Fruit fly (Drosophila melanogaster) whole organism, adult: ENCODE results near the gene CG6678.

Experiments used
- CG11617 ChIP-seq: fragments of 200-800 bp; sonication (Bioruptor generic); optimal IDR thresholded peaks from 2 replicates; lab custom pipeline; 2017; ENCODE audit warnings: mild to moderate bottlenecking, missing biosample characterization, missing genetic modification reagents, missing genetic modification characterization
- CG12768 ChIP-seq: fragments of 200-800 bp; sonication (Bioruptor generic); optimal IDR thresholded peaks from 2 replicates; lab custom pipeline; 2017; ENCODE audit warnings: missing biosample characterization, missing genetic modification characterization, mild to moderate bottlenecking, moderate library complexity, missing genetic modification reagents
- CG14711 ChIP-seq: fragments of 200-800 bp; sonication (Bioruptor generic); optimal IDR thresholded peaks from 2 replicates; lab custom pipeline; 2018; ENCODE audit warnings: missing biosample characterization, mild to moderate bottlenecking, missing genetic modification characterization, moderate library complexity
- CG1620 ChIP-seq: fragments of 200-800 bp; sonication (Bioruptor generic); optimal IDR thresholded peaks from 2 replicates; lab custom pipeline; 2016; ENCODE audit warnings: missing biosample characterization, missing genetic modification characterization
- CG33017 ChIP-seq: fragments of 200-800 bp; sonication (Bioruptor generic); optimal IDR thresholded peaks from 2 replicates; lab custom pipeline; 2018; ENCODE audit warnings: missing biosample characterization, mild to moderate bottlenecking, missing genetic modification characterization, moderate library complexity
- CG5204 ChIP-seq: fragments of 200-800 bp; sonication (Bioruptor generic); optimal IDR thresholded peaks from 2 replicates; lab custom pipeline; 2016; ENCODE audit warnings: missing biosample characterization, missing genetic modification characterization
- CG7045 ChIP-seq: fragments of 200-800 bp; sonication (Bioruptor generic); optimal IDR thresholded peaks from 2 replicates; lab custom pipeline; 2017; ENCODE audit warnings: missing biosample characterization, mild to moderate bottlenecking, missing genetic modification characterization
- CG7101 ChIP-seq: fragments of 200-800 bp; sonication (Bioruptor generic); optimal IDR thresholded peaks from 2 replicates; lab custom pipeline; 2018; ENCODE audit warnings: missing biosample characterization, mild to moderate bottlenecking, missing genetic modification characterization, moderate library complexity
- Clk ChIP-seq: fragments of 200-800 bp; sonication (Bioruptor generic); optimal IDR thresholded peaks from 2 replicates; lab custom pipeline; 2017; ENCODE audit warnings: missing biosample characterization, missing genetic modification characterization
- Crg-1 ChIP-seq: fragments of 200-800 bp; sonication (Bioruptor generic); optimal IDR thresholded peaks from 2 replicates; lab custom pipeline; 2016; ENCODE audit warnings: missing biosample characterization, missing genetic modification characterization
- Hr96 ChIP-seq: fragments of 200-800 bp; sonication (Bioruptor generic); optimal IDR thresholded peaks from 2 replicates; lab custom pipeline; 2016; ENCODE audit warnings: missing biosample characterization, missing genetic modification characterization
- Mnt ChIP-seq: fragments of 200-800 bp; sonication (Bioruptor generic); optimal IDR thresholded peaks from 2 replicates; lab custom pipeline; 2016; ENCODE audit warnings: missing biosample characterization, mild to moderate bottlenecking, missing genetic modification characterization
- bab1 ChIP-seq: fragments of 200-800 bp; sonication (Bioruptor generic); optimal IDR thresholded peaks from 3 replicates; lab custom pipeline; 2019; ENCODE audit warnings: missing biosample characterization, mild to moderate bottlenecking, missing genetic modification characterization, moderate library complexity
- cic ChIP-seq: fragments of 200-800 bp; sonication (Bioruptor generic); optimal IDR thresholded peaks from 2 replicates; lab custom pipeline; 2017; ENCODE audit warnings: missing biosample characterization, mild to moderate bottlenecking, missing genetic modification characterization, moderate library complexity
- cnc ChIP-seq, 2 experiments: fragments of >200 bp; optimal IDR thresholded peaks; 2 replicates each; lab custom pipeline; 2017
- kay ChIP-seq: fragments of 200-800 bp; sonication (Bioruptor generic); peaks from one replicate; lab custom pipeline; 2016; ENCODE audit warnings: missing biosample characterization, missing genetic modification characterization, borderline replicate concordance
- ovo ChIP-seq: fragments of 200-800 bp; sonication (Bioruptor generic); optimal IDR thresholded peaks from 2 replicates; lab custom pipeline; 2016; ENCODE audit warnings: missing biosample characterization, missing genetic modification characterization
- pad ChIP-seq: fragments of 200-800 bp; sonication (Bioruptor generic); optimal IDR thresholded peaks from 3 replicates; lab custom pipeline; 2017; ENCODE audit warnings: missing biosample characterization, missing genetic modification characterization, mild to moderate bottlenecking, moderate library complexity, missing genetic modification reagents
- tj ChIP-seq: fragments of 200-800 bp; sonication (Bioruptor generic); optimal IDR thresholded peaks from 3 replicates; lab custom pipeline; 2017; ENCODE audit warnings: missing biosample characterization, mild to moderate bottlenecking, missing genetic modification characterization, moderate library complexity
- toe ChIP-seq: fragments of 200-800 bp; sonication (Bioruptor generic); optimal IDR thresholded peaks from 2 replicates; lab custom pipeline; 2016; ENCODE audit warnings: missing biosample characterization, missing genetic modification characterization

CG6678 gene

DNA sequence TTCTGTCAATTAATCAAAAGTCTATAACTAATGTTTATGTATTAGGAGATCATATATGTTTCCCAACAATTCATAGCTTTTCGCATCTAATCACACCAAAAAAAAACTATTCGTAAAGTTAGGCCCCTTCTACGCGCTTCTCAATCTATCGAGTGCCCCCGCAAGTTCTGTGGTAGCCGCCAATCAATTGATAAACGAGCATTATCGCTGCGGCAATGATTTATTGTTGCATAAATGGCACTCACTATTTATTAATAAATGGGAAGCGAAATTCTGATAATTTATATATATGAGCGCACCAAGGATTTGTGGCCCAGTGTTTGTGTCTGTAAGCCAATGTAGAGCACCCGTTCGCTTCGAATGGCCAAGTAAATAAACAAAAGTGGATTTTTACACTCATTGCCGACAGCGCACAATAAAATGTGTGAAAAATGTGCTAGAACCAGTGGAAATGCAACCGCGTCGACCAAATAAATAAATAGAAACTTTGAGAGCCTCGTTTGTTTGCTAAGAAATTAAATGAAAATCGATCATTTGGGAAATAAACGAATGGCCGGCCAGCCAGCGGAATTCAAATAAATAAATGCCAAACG lies 15.4 kb upstream of the CG6678 start:
- TF ChIP-seq Clk (GFP tag; lab: Kevin White, UChicago) (no peak), CG11617 (GFP tag; lab: Kevin White, UChicago) (no peak), Crg-1 (no peak), CG33017 (tag; lab: Kevin White, UChicago) (no peak), CG5204 (GFP tag; lab: Kevin White, UChicago) (no peak), ovo (GFP tag; lab: Kevin White, UChicago) (no peak), cnc (optimal IDR thresholded peaks at IDR 0.05; lab: Kevin White, UChicago) (no peak), Hr96 (GFP tag; lab: Kevin White, UChicago) (no peak), bab1 (no peak), CG7101 (no peak), cic (GFP tag; lab: Kevin White, UChicago) (peak; percentile 52), toe (GFP tag; lab: Kevin White, UChicago) (no peak), tj (GFP tag; lab: Kevin White, UChicago) (no peak), pad (no peak), kay (peak; percentile 72)

DNA sequence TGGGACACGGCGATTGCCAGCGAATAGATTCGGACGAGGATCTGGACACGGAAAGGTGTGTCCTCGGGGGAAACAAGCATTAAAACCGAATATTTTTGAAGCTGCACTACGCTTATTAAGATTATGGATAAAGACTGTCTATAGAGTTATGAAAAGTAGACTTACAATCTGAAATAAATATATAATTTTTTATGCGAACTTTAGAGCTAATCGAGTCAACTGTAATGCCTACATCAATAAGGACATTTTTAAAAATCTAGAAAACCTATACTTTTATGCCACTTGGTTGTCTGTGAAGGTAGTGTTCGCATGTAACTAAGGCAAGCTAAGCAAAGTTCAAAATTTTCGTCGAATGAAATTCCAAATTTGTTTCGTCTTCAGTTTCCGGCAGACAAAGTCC lies 13.4 kb upstream of the CG6678 start, which contains the start of gene CG31178:
CG31178 (plus strand) TSS at position 301 of the 400 bp plus-strand sequence.
- TF ChIP-seq toe (GFP tag; lab: Kevin White, UChicago) (no peak), cic (GFP tag; lab: Kevin White, UChicago) (no peak), cnc (optimal IDR thresholded peaks at IDR 0.05; lab: Kevin White, UChicago) (no peak), kay (peak; percentile 34), tj (GFP tag; lab: Kevin White, UChicago) (no peak), CG11617 (GFP tag; lab: Kevin White, UChicago) (no peak)

DNA sequence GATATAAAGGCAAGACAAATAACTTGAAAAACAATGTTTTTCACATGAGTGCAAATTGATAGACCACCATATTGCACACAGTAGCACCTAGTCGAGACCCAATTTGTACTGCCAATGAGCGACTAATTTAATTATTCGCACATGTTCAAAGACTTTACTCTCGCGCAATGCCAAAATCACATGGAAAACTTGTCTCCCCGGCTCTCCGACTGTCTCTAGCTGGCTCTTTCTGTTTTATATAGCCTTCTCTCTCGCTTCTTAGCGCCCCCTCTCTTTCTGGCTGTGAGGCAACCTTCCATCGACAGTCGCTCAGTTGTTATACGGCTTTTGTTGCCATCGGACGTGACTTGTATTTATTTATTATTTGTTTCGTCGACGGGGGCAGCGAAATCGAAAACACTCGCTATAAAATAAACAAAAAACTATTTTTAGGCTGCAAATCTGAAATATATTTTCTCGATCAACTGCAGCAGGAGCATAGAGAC lies 11.8 kb upstream of the CG6678 start, which contains the start of gene CG6656:
CG6656 (plus strand) TSS at position 312 of the 485 bp plus-strand sequence.
- no peak for TF ChIP-seq CG1620 (GFP tag; lab: Kevin White, UChicago)
- peak; percentile 58 for TF ChIP-seq Hr96 (GFP tag; lab: Kevin White, UChicago)
- peak; percentile 17 for TF ChIP-seq CG7045 (GFP tag; lab: Kevin White, UChicago)
- peak; percentile 8 for TF ChIP-seq CG11617 (GFP tag; lab: Kevin White, UChicago)
- no peak for TF ChIP-seq Crg-1
- no peak for TF ChIP-seq cnc (optimal IDR thresholded peaks at IDR 0.05; lab: Kevin White, UChicago)
- TF ChIP-seq tj (GFP tag; lab: Kevin White, UChicago), result no peak
- no peak for TF ChIP-seq CG7101
- TF ChIP-seq kay, result no peak
- TF ChIP-seq ovo (GFP tag; lab: Kevin White, UChicago), result no peak
- TF ChIP-seq Mnt, result peak; percentile 90
- peak; percentile 22 for TF ChIP-seq CG12768 (GFP tag; lab: Kevin White, UChicago)
- no peak for TF ChIP-seq toe (GFP tag; lab: Kevin White, UChicago)
- TF ChIP-seq cic (GFP tag; lab: Kevin White, UChicago), result peak; percentile 9
- TF ChIP-seq CG14711, result peak; percentile 28
- TF ChIP-seq pad, result no peak
- TF ChIP-seq bab1, result peak; percentile 5
- TF ChIP-seq Clk (GFP tag; lab: Kevin White, UChicago), result no peak
- TF ChIP-seq CG5204 (GFP tag; lab: Kevin White, UChicago), result no peak
- TF ChIP-seq CG33017 (tag; lab: Kevin White, UChicago), result peak; percentile 12

DNA sequence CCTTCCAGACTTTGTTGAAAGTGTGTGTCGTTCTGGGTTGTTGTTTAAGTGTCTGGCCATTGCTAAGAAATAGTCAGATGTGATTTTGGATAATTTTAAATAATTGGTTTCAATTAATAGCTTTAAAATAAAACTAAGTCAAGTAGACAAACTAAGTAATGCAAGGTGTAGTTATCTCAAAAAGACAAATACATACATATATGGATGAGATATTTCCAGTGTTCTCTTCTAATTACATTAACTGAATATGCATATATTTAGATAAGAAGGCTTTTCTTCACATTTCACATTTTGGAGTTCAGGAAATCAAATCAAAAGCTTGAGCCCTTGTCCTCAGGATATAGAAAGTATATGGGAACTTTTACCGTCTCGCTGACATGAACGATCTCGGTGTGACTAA lies 9.2 kb upstream of the CG6678 start, which contains the start of gene P5CDh2:
P5CDh2 (plus strand) TSS at position 301 of the 400 bp plus-strand sequence.
- TF ChIP-seq CG7101 (no peak), tj (GFP tag; lab: Kevin White, UChicago) (no peak), pad (no peak), CG7045 (GFP tag; lab: Kevin White, UChicago) (no peak), Clk (GFP tag; lab: Kevin White, UChicago) (no peak)

DNA sequence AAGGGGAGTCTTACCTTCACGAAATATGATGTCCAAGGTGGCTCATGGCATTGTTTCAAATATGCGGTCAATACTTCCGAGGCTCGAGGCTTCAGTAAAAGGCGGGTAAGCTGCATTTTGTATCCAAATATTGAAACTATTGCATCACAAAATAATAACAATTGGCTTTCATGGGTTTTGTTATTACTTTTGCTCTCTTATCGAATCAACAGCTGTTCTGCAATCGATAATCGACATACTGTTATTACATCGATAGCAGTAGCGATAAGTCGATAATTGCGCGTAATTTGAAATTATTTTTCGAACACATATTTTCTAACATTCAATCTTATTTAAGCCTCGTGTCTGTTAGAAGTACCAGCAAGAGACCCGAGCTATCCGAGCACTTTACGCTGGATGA lies 8.4 kb upstream of the CG6678 start, which contains the start of gene CG34148:
CG34148 (minus strand) TSS at position 214 of the 400 bp plus-strand sequence.
- TF ChIP-seq kay (peak; percentile 6), CG5204 (GFP tag; lab: Kevin White, UChicago) (no peak), Hr96 (GFP tag; lab: Kevin White, UChicago) (no peak), cic (GFP tag; lab: Kevin White, UChicago) (no peak)

DNA sequence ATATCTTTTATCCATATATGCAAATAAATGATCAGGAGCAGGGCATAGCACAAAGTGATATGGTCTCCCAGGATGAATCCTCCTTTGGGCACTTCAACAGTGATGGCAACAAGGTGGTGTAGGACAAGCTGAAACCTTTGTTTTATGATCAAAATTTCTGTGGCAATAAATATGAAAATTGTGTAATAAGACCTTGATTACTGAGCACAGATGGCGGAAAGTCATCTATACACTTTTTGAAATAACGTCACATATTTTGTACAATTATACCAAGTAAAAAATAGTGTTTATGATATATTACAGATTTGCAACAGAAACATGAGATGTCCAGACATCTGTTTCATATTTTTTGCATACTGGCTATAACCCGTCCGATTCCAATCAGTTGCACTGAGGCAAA lies 6.3 kb upstream of the CG6678 start, which contains the start of gene CG31465:
CG31465 (plus strand) TSS at position 301 of the 400 bp plus-strand sequence.
- TF ChIP-seq CG7101 (no peak), tj (GFP tag; lab: Kevin White, UChicago) (no peak), Clk (GFP tag; lab: Kevin White, UChicago) (no peak), CG7045 (GFP tag; lab: Kevin White, UChicago) (no peak), CG1620 (GFP tag; lab: Kevin White, UChicago) (no peak), ovo (GFP tag; lab: Kevin White, UChicago) (no peak), CG5204 (GFP tag; lab: Kevin White, UChicago) (no peak), CG11617 (GFP tag; lab: Kevin White, UChicago) (no peak), cic (GFP tag; lab: Kevin White, UChicago) (no peak), CG14711 (no peak), Crg-1 (no peak), pad (no peak), kay (no peak), toe (GFP tag; lab: Kevin White, UChicago) (no peak), Hr96 (GFP tag; lab: Kevin White, UChicago) (no peak), bab1 (no peak), CG33017 (tag; lab: Kevin White, UChicago) (no peak), cnc (optimal IDR thresholded peaks at IDR 0.05; lab: Kevin White, UChicago) (no peak), Mnt (no peak), CG12768 (GFP tag; lab: Kevin White, UChicago) (no peak)
